Worm (Caenorhabditis elegans) whole organism, early embryonic: Measurements from ENCODE around the gene F52E10.2.

ENCODE experiments used
- B0310.2 ChIP-seq: sonication (generic microtip); optimal IDR thresholded peaks from 2 replicates; lab custom pipeline; 2016; ENCODE audit warnings: mild to moderate bottlenecking, missing genetic modification characterization, missing compliant biosample characterization
- F13C5.2 ChIP-seq: sonication (generic microtip); optimal IDR thresholded peaks from 2 replicates; lab custom pipeline; 2017; ENCODE audit warnings: mild to moderate bottlenecking, missing genetic modification characterization, inconsistent platforms, missing compliant biosample characterization
- ama-1 ChIP-seq: fragments of 150-350 bp; optimal IDR thresholded peaks from 2 replicates; lab custom pipeline; 2014
- ets-7 ChIP-seq: sonication (generic microtip); optimal IDR thresholded peaks from 2 replicates; lab custom pipeline; 2016; ENCODE audit warnings: missing genotype, missing genetic modification characterization, missing compliant biosample characterization
- flt-1 ChIP-seq: fragments of 200-800 bp; sonication (Bioruptor generic); IDR thresholded peaks from 2 replicates; pipeline ENCODE4 v1.3.6; 2022; ENCODE audit warnings: missing genetic modification characterization, missing compliant biosample characterization
- hmg-4 ChIP-seq: fragments of 200-800 bp; sonication (Bioruptor generic); optimal IDR thresholded peaks from 2 replicates; lab custom pipeline; 2018; ENCODE audit warnings: mild to moderate bottlenecking, missing genetic modification characterization, missing compliant biosample characterization
- hnd-1 ChIP-seq: sonication (generic microtip); optimal IDR thresholded peaks from 2 replicates; lab custom pipeline; 2016; ENCODE audit warnings: missing genetic modification characterization, missing compliant biosample characterization
- pes-1 ChIP-seq: fragments of 200-800 bp; sonication (Bioruptor generic); IDR thresholded peaks from 2 replicates; pipeline ENCODE4 v1.3.6; 2022; ENCODE audit warnings: missing genetic modification reagents, missing genetic modification characterization, missing compliant biosample characterization
- sea-1 ChIP-seq: fragments of 200-800 bp; sonication (Bioruptor generic); conservative IDR thresholded peaks from 2 replicates; pipeline ENCODE4 v1.3.6; 2022; ENCODE audit warnings: missing genetic modification characterization, missing compliant biosample characterization

DNA sequence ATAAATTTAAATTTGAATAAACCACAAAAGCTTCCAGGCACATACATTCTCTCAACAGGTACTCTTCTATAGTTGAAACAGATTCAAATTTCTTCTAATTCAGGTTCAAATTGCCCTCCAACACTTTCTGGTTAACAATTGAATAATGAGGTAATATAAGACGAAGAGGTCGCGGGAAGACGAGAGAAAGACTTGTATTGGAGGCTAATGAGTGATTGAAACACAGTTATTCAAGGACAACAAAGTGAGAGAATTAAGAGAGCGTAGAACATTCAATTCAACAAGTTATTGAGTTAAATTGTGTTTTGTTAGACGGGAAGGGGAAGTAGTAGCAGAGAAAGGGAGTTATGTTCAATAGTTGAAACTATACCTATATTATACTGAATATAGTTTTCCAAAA lies 38.9 kb upstream of the F52E10.2 start:
- TF ChIP-seq B0310.2 (tag; lab: Kevin White, UChicago): no peak
- TF ChIP-seq flt-1 (GFP tag; lab: Robert Waterston, UW): no peak
- TF ChIP-seq pes-1 (GFP tag; lab: Robert Waterston, UW): no peak
- no peak for TF ChIP-seq ets-7 (tag; lab: Kevin White, UChicago)
- TF ChIP-seq ama-1 (lab: Kevin White, UChicago): no peak
- TF ChIP-seq sea-1 (GFP tag; lab: Robert Waterston, UW): no peak
- TF ChIP-seq hnd-1 (tag; lab: Kevin White, UChicago): no peak
- TF ChIP-seq hmg-4 (GFP tag; lab: Kevin White, UChicago): no peak
- no peak for TF ChIP-seq F13C5.2 (tag; lab: Kevin White, UChicago)
